Fruit fly (Drosophila melanogaster) whole organism, adult: ENCODE results near the gene CG10116.

Source experiments
- CG11617 ChIP-seq: fragments of 200-800 bp; sonication (Bioruptor generic); optimal IDR thresholded peaks from 2 replicates; lab custom pipeline; 2017; ENCODE audit warnings: mild to moderate bottlenecking, missing biosample characterization, missing genetic modification reagents, missing genetic modification characterization
- CG12768 ChIP-seq: fragments of 200-800 bp; sonication (Bioruptor generic); optimal IDR thresholded peaks from 2 replicates; lab custom pipeline; 2017; ENCODE audit warnings: missing biosample characterization, missing genetic modification characterization, mild to moderate bottlenecking, moderate library complexity, missing genetic modification reagents
- CG14711 ChIP-seq: fragments of 200-800 bp; sonication (Bioruptor generic); optimal IDR thresholded peaks from 2 replicates; lab custom pipeline; 2018; ENCODE audit warnings: missing biosample characterization, mild to moderate bottlenecking, missing genetic modification characterization, moderate library complexity
- CG1620 ChIP-seq: fragments of 200-800 bp; sonication (Bioruptor generic); optimal IDR thresholded peaks from 2 replicates; lab custom pipeline; 2016; ENCODE audit warnings: missing biosample characterization, missing genetic modification characterization
- CG33017 ChIP-seq: fragments of 200-800 bp; sonication (Bioruptor generic); optimal IDR thresholded peaks from 2 replicates; lab custom pipeline; 2018; ENCODE audit warnings: missing biosample characterization, mild to moderate bottlenecking, missing genetic modification characterization, moderate library complexity
- CG5204 ChIP-seq: fragments of 200-800 bp; sonication (Bioruptor generic); optimal IDR thresholded peaks from 2 replicates; lab custom pipeline; 2016; ENCODE audit warnings: missing biosample characterization, missing genetic modification characterization
- CG7045 ChIP-seq: fragments of 200-800 bp; sonication (Bioruptor generic); optimal IDR thresholded peaks from 2 replicates; lab custom pipeline; 2017; ENCODE audit warnings: missing biosample characterization, mild to moderate bottlenecking, missing genetic modification characterization
- CG7101 ChIP-seq: fragments of 200-800 bp; sonication (Bioruptor generic); optimal IDR thresholded peaks from 2 replicates; lab custom pipeline; 2018; ENCODE audit warnings: missing biosample characterization, mild to moderate bottlenecking, missing genetic modification characterization, moderate library complexity
- Clk ChIP-seq: fragments of 200-800 bp; sonication (Bioruptor generic); optimal IDR thresholded peaks from 2 replicates; lab custom pipeline; 2017; ENCODE audit warnings: missing biosample characterization, missing genetic modification characterization
- Crg-1 ChIP-seq: fragments of 200-800 bp; sonication (Bioruptor generic); optimal IDR thresholded peaks from 2 replicates; lab custom pipeline; 2016; ENCODE audit warnings: missing biosample characterization, missing genetic modification characterization
- Hr96 ChIP-seq: fragments of 200-800 bp; sonication (Bioruptor generic); optimal IDR thresholded peaks from 2 replicates; lab custom pipeline; 2016; ENCODE audit warnings: missing biosample characterization, missing genetic modification characterization
- Mnt ChIP-seq: fragments of 200-800 bp; sonication (Bioruptor generic); optimal IDR thresholded peaks from 2 replicates; lab custom pipeline; 2016; ENCODE audit warnings: missing biosample characterization, mild to moderate bottlenecking, missing genetic modification characterization
- bab1 ChIP-seq: fragments of 200-800 bp; sonication (Bioruptor generic); optimal IDR thresholded peaks from 3 replicates; lab custom pipeline; 2019; ENCODE audit warnings: missing biosample characterization, mild to moderate bottlenecking, missing genetic modification characterization, moderate library complexity
- cic ChIP-seq: fragments of 200-800 bp; sonication (Bioruptor generic); optimal IDR thresholded peaks from 2 replicates; lab custom pipeline; 2017; ENCODE audit warnings: missing biosample characterization, mild to moderate bottlenecking, missing genetic modification characterization, moderate library complexity
- cnc ChIP-seq, 2 experiments: fragments of >200 bp; optimal IDR thresholded peaks; 2 replicates each; lab custom pipeline; 2017
- kay ChIP-seq: fragments of 200-800 bp; sonication (Bioruptor generic); peaks from one replicate; lab custom pipeline; 2016; ENCODE audit warnings: missing biosample characterization, missing genetic modification characterization, borderline replicate concordance
- ovo ChIP-seq: fragments of 200-800 bp; sonication (Bioruptor generic); optimal IDR thresholded peaks from 2 replicates; lab custom pipeline; 2016; ENCODE audit warnings: missing biosample characterization, missing genetic modification characterization
- pad ChIP-seq: fragments of 200-800 bp; sonication (Bioruptor generic); optimal IDR thresholded peaks from 3 replicates; lab custom pipeline; 2017; ENCODE audit warnings: missing biosample characterization, missing genetic modification characterization, mild to moderate bottlenecking, moderate library complexity, missing genetic modification reagents
- tj ChIP-seq: fragments of 200-800 bp; sonication (Bioruptor generic); optimal IDR thresholded peaks from 3 replicates; lab custom pipeline; 2017; ENCODE audit warnings: missing biosample characterization, mild to moderate bottlenecking, missing genetic modification characterization, moderate library complexity
- toe ChIP-seq: fragments of 200-800 bp; sonication (Bioruptor generic); optimal IDR thresholded peaks from 2 replicates; lab custom pipeline; 2016; ENCODE audit warnings: missing biosample characterization, missing genetic modification characterization

Gene CG10116

dm6 chr3L:13494363-13495015 lies 37.5 kb upstream of the CG10116 start:
- TF ChIP-seq Hr96 (GFP tag; lab: Kevin White, UChicago) (no peak), Clk (no peak), bab1 (GFP tag; lab: Kevin White, UChicago) (peak; percentile 37), tj (peak; percentile 53)

- TF ChIP-seq Clk: no peak
- no peak for TF ChIP-seq bab1 (GFP tag; lab: Kevin White, UChicago)
- no peak for TF ChIP-seq CG11617
- TF ChIP-seq Hr96 (GFP tag; lab: Kevin White, UChicago): no peak
- TF ChIP-seq pad (GFP tag; lab: Kevin White, UChicago): no peak
- peak; percentile 36 for TF ChIP-seq tj
Observed at dm6 chr3L:13490689-13491348, 33.8 kb upstream of the CG10116 start.

dm6 chr3L:13489193-13489752 lies 32.2 kb upstream of the CG10116 start:
- TF ChIP-seq CG1620 (GFP tag; lab: Kevin White, UChicago): no peak
- peak; percentile 47 for TF ChIP-seq tj

- no peak for TF ChIP-seq Hr96 (GFP tag; lab: Kevin White, UChicago)
- no peak for TF ChIP-seq ovo (GFP tag; lab: Kevin White, UChicago)
- TF ChIP-seq kay: no peak
- no peak for TF ChIP-seq CG33017 (tag; lab: Kevin White, UChicago)
- TF ChIP-seq CG5204: no peak
- no peak for TF ChIP-seq toe
- no peak for TF ChIP-seq CG7045
Observed at dm6 chr3L:13488129-13488876, 31.3 kb upstream of the CG10116 start.

- no peak for TF ChIP-seq CG12768 (GFP tag; lab: Kevin White, UChicago)
- TF ChIP-seq kay: no peak
- TF ChIP-seq CG14711 (tag; lab: Kevin White, UChicago): no peak
- no peak for TF ChIP-seq bab1 (GFP tag; lab: Kevin White, UChicago)
- TF ChIP-seq ovo (GFP tag; lab: Kevin White, UChicago): no peak
- no peak for TF ChIP-seq toe
- TF ChIP-seq pad (GFP tag; lab: Kevin White, UChicago): no peak
- no peak for TF ChIP-seq Mnt
- TF ChIP-seq CG33017 (tag; lab: Kevin White, UChicago): no peak
- no peak for TF ChIP-seq cic (GFP tag; lab: Kevin White, UChicago)
- no peak for TF ChIP-seq CG7045
- TF ChIP-seq Clk: no peak
- no peak for TF ChIP-seq Crg-1
- TF ChIP-seq CG5204: no peak
- TF ChIP-seq tj: no peak
- no peak for TF ChIP-seq Hr96 (GFP tag; lab: Kevin White, UChicago)
- no peak for TF ChIP-seq cnc (optimal IDR thresholded peaks at IDR 0.05; lab: Kevin White, UChicago)
- TF ChIP-seq CG7101 (tag; lab: Kevin White, UChicago): no peak
- no peak for TF ChIP-seq CG11617
Observed at dm6 chr3L:13486860-13487404, 29.9 kb upstream of the CG10116 start.

- no peak for TF ChIP-seq ovo (GFP tag; lab: Kevin White, UChicago)
- TF ChIP-seq cic (GFP tag; lab: Kevin White, UChicago): no peak
- peak; percentile 13 for TF ChIP-seq Mnt
- TF ChIP-seq toe: peak; percentile 31
- no peak for TF ChIP-seq cnc (optimal IDR thresholded peaks at IDR 0.05; lab: Kevin White, UChicago)
- no peak for TF ChIP-seq CG12768 (GFP tag; lab: Kevin White, UChicago)
- no peak for TF ChIP-seq CG33017 (tag; lab: Kevin White, UChicago)
- TF ChIP-seq Hr96 (GFP tag; lab: Kevin White, UChicago): peak; percentile 6
- TF ChIP-seq kay: no peak
- TF ChIP-seq pad (GFP tag; lab: Kevin White, UChicago): peak; percentile 31
- no peak for TF ChIP-seq CG5204
- no peak for TF ChIP-seq Crg-1
- no peak for TF ChIP-seq CG14711 (tag; lab: Kevin White, UChicago)
- TF ChIP-seq CG7045: no peak
- no peak for TF ChIP-seq Clk
- TF ChIP-seq CG11617: no peak
- TF ChIP-seq bab1 (GFP tag; lab: Kevin White, UChicago): peak; percentile 10
- no peak for TF ChIP-seq tj
- TF ChIP-seq CG7101 (tag; lab: Kevin White, UChicago): peak; percentile 39
- TF ChIP-seq CG1620 (GFP tag; lab: Kevin White, UChicago): peak; percentile 61
Observed at dm6 chr3L:13486041-13486859, 29.2 kb upstream of the CG10116 start, which contains the start of the genes Abp1 and Tgi. Abp1 (minus strand) TSS chr3L:13486280. Tgi (plus strand) TSS chr3L:13486797.
